Fruit fly (Drosophila melanogaster): ENCODE measurements around the gene Gbeta76C.

Gbeta76C gene

DNA sequence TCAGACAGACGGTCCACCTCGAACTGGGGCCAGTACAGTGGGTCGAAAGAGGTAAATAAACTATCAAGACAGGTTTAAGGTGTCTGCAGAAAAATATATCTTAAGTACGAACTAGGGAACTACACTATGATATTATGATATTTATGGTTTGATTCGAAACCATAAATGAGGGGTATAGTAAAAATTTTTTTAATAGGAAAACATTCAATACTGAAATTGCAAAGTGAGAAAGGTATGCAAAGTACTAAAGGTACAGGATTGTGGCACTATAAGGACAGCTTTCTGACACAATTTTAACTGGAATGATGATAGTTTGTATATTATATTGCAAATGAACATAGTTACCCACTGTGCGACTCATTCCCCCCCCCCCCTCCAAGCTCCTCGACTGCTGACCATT is 11.4 kb upstream of the Gbeta76C start:
- TF ChIP-seq h (GFP tag; optimal IDR thresholded peaks at IDR 0.05): peak; percentile 56
- TF ChIP-seq OdsH (GFP tag; optimal IDR thresholded peaks at IDR 0.05): no peak
- TF ChIP-seq GATAd (GFP tag; optimal IDR thresholded peaks at IDR 0.05): no peak
- no peak for TF ChIP-seq dsf (GFP tag; optimal IDR thresholded peaks at IDR 0.05; ENCODE audit: borderline replicate concordance)
- no peak for TF ChIP-seq dl (GFP tag; optimal IDR thresholded peaks at IDR 0.05; ENCODE audit: insufficient read depth in 1 of 2, partially characterized antibody in 2 of 2)
- no peak for TF ChIP-seq usp (GFP tag; optimal IDR thresholded peaks at IDR 0.05)
- no peak for TF ChIP-seq Myc (optimal IDR thresholded peaks at IDR 0.05)
- no peak for TF ChIP-seq Hnf4 (GFP tag; optimal IDR thresholded peaks at IDR 0.05)
- TF ChIP-seq woc (GFP tag; optimal IDR thresholded peaks at IDR 0.05): peak; percentile 48
- no peak for TF ChIP-seq Mio (GFP tag; optimal IDR thresholded peaks at IDR 0.05)
- TF ChIP-seq tai (GFP tag; optimal IDR thresholded peaks at IDR 0.05): no peak
- TF ChIP-seq Dfd (GFP tag; optimal IDR thresholded peaks at IDR 0.05): peak; percentile 61
- no peak for TF ChIP-seq pan (optimal IDR thresholded peaks at IDR 0.05)
- TF ChIP-seq Hr78 (GFP tag; optimal IDR thresholded peaks at IDR 0.05): no peak
- TF ChIP-seq dmrt93B (GFP tag; optimal IDR thresholded peaks at IDR 0.05): no peak
- TF ChIP-seq lola (GFP tag; optimal IDR thresholded peaks at IDR 0.05): no peak
- no peak for TF ChIP-seq CG32264 (GFP tag; optimal IDR thresholded peaks at IDR 0.05)
- no peak for TF ChIP-seq sv (GFP tag; optimal IDR thresholded peaks at IDR 0.05)
- TF ChIP-seq foxo (GFP tag; optimal IDR thresholded peaks at IDR 0.05): peak in 1 of 2 experiments; percentile 65
- peak; percentile 4 for TF ChIP-seq CG9705 (GFP tag; optimal IDR thresholded peaks at IDR 0.05)
- TF ChIP-seq Rel (GFP tag; optimal IDR thresholded peaks at IDR 0.05): no peak
- TF ChIP-seq Rel (tag; optimal IDR thresholded peaks at IDR 0.05): no peak
- no peak for TF ChIP-seq N (GFP tag; optimal IDR thresholded peaks at IDR 0.05)
- peak; percentile 8 for TF ChIP-seq rgr (GFP tag; optimal IDR thresholded peaks at IDR 0.05)
- no peak for TF ChIP-seq Dif (GFP tag; optimal IDR thresholded peaks at IDR 0.05; ENCODE audit: partially characterized antibody)
- TF ChIP-seq br (GFP tag; optimal IDR thresholded peaks at IDR 0.05): no peak
- TF ChIP-seq ey (GFP tag; optimal IDR thresholded peaks at IDR 0.05): no peak
- TF ChIP-seq CrebA (GFP tag; optimal IDR thresholded peaks at IDR 0.05; ENCODE audit: borderline replicate concordance): no peak
- TF ChIP-seq Sp1 (GFP tag; optimal IDR thresholded peaks at IDR 0.05): peak; percentile 48
- TF ChIP-seq sage (GFP tag; optimal IDR thresholded peaks at IDR 0.05): no peak
- no peak for TF ChIP-seq Abd-B (GFP tag; optimal IDR thresholded peaks at IDR 0.05)
- peak; percentile 48 for TF ChIP-seq HLH106 (tag; optimal IDR thresholded peaks at IDR 0.05)
- TF ChIP-seq Hr83 (GFP tag; optimal IDR thresholded peaks at IDR 0.05; ENCODE audit: poor library complexity, severe bottlenecking): no peak
- peak; percentile 68 for TF ChIP-seq fru (GFP tag; optimal IDR thresholded peaks at IDR 0.05)
- no peak for TF ChIP-seq brk (GFP tag; optimal IDR thresholded peaks at IDR 0.05)
- TF ChIP-seq psq (GFP tag; optimal IDR thresholded peaks at IDR 0.05): peak; percentile 12

DNA sequence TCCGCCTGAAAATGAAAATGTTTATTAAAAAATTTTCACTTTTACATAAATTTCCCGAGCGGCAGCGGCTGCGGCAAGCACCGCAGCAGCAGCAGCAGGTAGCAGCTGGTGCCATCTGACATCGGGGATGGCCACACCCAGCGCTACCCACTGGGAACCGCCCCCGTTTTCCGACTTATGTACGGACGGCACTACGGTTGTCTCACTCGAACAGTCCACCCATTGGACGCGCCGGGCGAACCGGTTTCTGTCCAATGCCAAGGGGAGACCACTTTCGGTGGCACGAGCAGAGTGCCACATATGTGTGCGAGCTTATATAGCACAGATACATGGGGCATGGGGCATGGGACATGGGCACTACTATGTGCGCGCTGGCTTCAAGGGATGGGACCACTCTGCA is 4.5 kb upstream of the Gbeta76C start:
- TF ChIP-seq woc (GFP tag; optimal IDR thresholded peaks at IDR 0.05) (no peak), GATAd (GFP tag; optimal IDR thresholded peaks at IDR 0.05) (no peak), OdsH (GFP tag; optimal IDR thresholded peaks at IDR 0.05) (no peak), Dif (GFP tag; optimal IDR thresholded peaks at IDR 0.05; ENCODE audit: partially characterized antibody) (peak; percentile 84), sv (GFP tag; optimal IDR thresholded peaks at IDR 0.05) (no peak), sage (GFP tag; optimal IDR thresholded peaks at IDR 0.05) (no peak), Vsx2 (GFP tag; optimal IDR thresholded peaks at IDR 0.05; ENCODE audit: partially characterized antibody) (peak; percentile 64), lola (GFP tag; optimal IDR thresholded peaks at IDR 0.05) (no peak), br (GFP tag; optimal IDR thresholded peaks at IDR 0.05) (no peak)

DNA sequence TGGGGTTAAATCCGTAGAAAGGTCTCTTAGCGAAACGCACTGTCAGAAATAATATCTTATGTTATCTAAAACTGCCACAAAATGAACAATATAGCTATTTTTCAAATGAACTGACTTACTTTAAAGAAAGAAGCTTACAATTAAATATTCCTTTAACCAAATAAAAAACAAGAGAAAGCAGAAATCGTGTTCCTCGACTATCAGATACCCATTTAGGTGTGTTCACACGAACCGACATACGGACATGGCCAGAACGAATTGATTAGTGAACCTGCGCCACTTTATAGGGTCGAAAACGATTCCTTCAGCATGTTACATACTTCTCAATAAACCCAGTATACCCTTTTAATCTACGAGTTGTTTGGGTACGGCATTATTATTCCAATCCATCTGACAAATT is 3.9 kb upstream of the Gbeta76C start:
- TF ChIP-seq Abd-B (GFP tag; optimal IDR thresholded peaks at IDR 0.05): no peak
- no peak for TF ChIP-seq sv (GFP tag; optimal IDR thresholded peaks at IDR 0.05)
- no peak for TF ChIP-seq GATAd (GFP tag; optimal IDR thresholded peaks at IDR 0.05)
- no peak for TF ChIP-seq rgr (GFP tag; optimal IDR thresholded peaks at IDR 0.05)
- no peak for TF ChIP-seq Dfd (GFP tag; optimal IDR thresholded peaks at IDR 0.05)
- TF ChIP-seq Rel (GFP tag; optimal IDR thresholded peaks at IDR 0.05): no peak
- TF ChIP-seq Rel (tag; optimal IDR thresholded peaks at IDR 0.05): no peak
- TF ChIP-seq CG32264 (GFP tag; optimal IDR thresholded peaks at IDR 0.05): no peak
- TF ChIP-seq dl (GFP tag; optimal IDR thresholded peaks at IDR 0.05; ENCODE audit: insufficient read depth in 1 of 2, partially characterized antibody in 2 of 2): no peak
- no peak for TF ChIP-seq jim (GFP tag; optimal IDR thresholded peaks at IDR 0.05)
- no peak for TF ChIP-seq usp (GFP tag; optimal IDR thresholded peaks at IDR 0.05)
- TF ChIP-seq CrebA (GFP tag; optimal IDR thresholded peaks at IDR 0.05; ENCODE audit: borderline replicate concordance): no peak
- TF ChIP-seq foxo (GFP tag; optimal IDR thresholded peaks at IDR 0.05): no peak
- no peak for TF ChIP-seq OdsH (GFP tag; optimal IDR thresholded peaks at IDR 0.05)
- TF ChIP-seq HLH106 (tag; optimal IDR thresholded peaks at IDR 0.05): no peak
- TF ChIP-seq sage (GFP tag; optimal IDR thresholded peaks at IDR 0.05): no peak
- TF ChIP-seq Hr83 (GFP tag; optimal IDR thresholded peaks at IDR 0.05; ENCODE audit: poor library complexity, severe bottlenecking): no peak
- no peak for TF ChIP-seq lola (GFP tag; optimal IDR thresholded peaks at IDR 0.05)

All from whole organism, wandering third instar larva.